Worm (Caenorhabditis elegans) whole organism, L3 larva: Measurements from ENCODE around the gene str-123.

Experiments used
- ceh-82 ChIP-seq: fragments of 150-350 bp; optimal IDR thresholded peaks from 2 replicates; lab custom pipeline; 2014; ENCODE audit warnings: missing biosample characterization, missing genetic modification characterization
- nfya-1 ChIP-seq: sonication (generic microtip); optimal IDR thresholded peaks from 2 replicates; lab custom pipeline; 2017; ENCODE audit warnings: missing genetic modification characterization, mild to moderate bottlenecking, missing compliant biosample characterization, antibody characterized with exemption, moderate library complexity; ENCODE audit not compliant: insufficient read depth
- nhr-12 ChIP-seq: fragments of 150-350 bp; optimal IDR thresholded peaks from 2 replicates; lab custom pipeline; 2014; ENCODE audit warnings: missing biosample characterization, missing genetic modification characterization
- nhr-23 ChIP-seq: fragments of 150-350 bp; optimal IDR thresholded peaks from 2 replicates; lab custom pipeline; 2014; ENCODE audit warnings: missing biosample characterization, missing genetic modification reagents, missing genetic modification characterization
- nhr-43 ChIP-seq: sonication (generic microtip); optimal IDR thresholded peaks from 2 replicates; lab custom pipeline; 2016; ENCODE audit warnings: mild to moderate bottlenecking, missing genetic modification characterization, missing compliant biosample characterization; ENCODE audit not compliant: poor library complexity, severe bottlenecking
- pha-4 ChIP-seq: fragments of 150-350 bp; optimal IDR thresholded peaks from 2 replicates; lab custom pipeline; 2014; ENCODE audit warnings: missing biosample characterization, missing genetic modification reagents, missing genetic modification characterization
- pqm-1 ChIP-seq: fragments of 150-350 bp; optimal IDR thresholded peaks from 2 replicates; lab custom pipeline; 2017; ENCODE audit warnings: missing biosample characterization, missing genetic modification characterization, inconsistent platforms
- sea-2 ChIP-seq: fragments of 150-350 bp; sonication (generic microtip); optimal IDR thresholded peaks from 4 replicates; lab custom pipeline; 2014; ENCODE audit warnings: missing biosample characterization, missing genetic modification reagents, missing genetic modification characterization
- skn-1 ChIP-seq: fragments of 150-350 bp; optimal IDR thresholded peaks from 2 replicates; lab custom pipeline; 2014; ENCODE audit warnings: missing biosample characterization, missing genetic modification characterization

- no peak for TF ChIP-seq nhr-12 (tag; lab: Kevin White, UChicago)
- TF ChIP-seq pqm-1 (tag; lab: Kevin White, UChicago), result peak; percentile 94
- no peak for TF ChIP-seq skn-1
- TF ChIP-seq nhr-43, result peak; percentile 92
- no peak for TF ChIP-seq ceh-82 (tag; lab: Kevin White, UChicago)
- TF ChIP-seq nfya-1 (tag; lab: Kevin White, UChicago), result no peak
- TF ChIP-seq sea-2, result no peak
- TF ChIP-seq nhr-23 (tag; lab: Kevin White, UChicago), result peak; percentile 81
- peak; percentile 16 for TF ChIP-seq pha-4 (tag; lab: Kevin White, UChicago)
Measured at ce11 chrX:12759642-12760041, 30.5 kb upstream of the str-123 start.
